Fruit fly (Drosophila melanogaster) whole organism, prepupa: Measurements from ENCODE around the gene Ucp4C.

Experiments used
- CG11294 ChIP-seq: fragments of 200-800 bp; sonication (Bioruptor generic); IDR thresholded peaks from 2 replicates; pipeline ENCODE4 v1.3.6; 2022; ENCODE audit warnings: missing biosample characterization, missing genetic modification characterization
- CG11902 ChIP-seq: fragments of 200-800 bp; sonication (Bioruptor generic); optimal IDR thresholded peaks from 3 replicates; lab custom pipeline; 2016; ENCODE audit warnings: missing biosample characterization, missing genetic modification characterization
- CG15336 ChIP-seq: fragments of 200-800 bp; sonication (Bioruptor generic); IDR thresholded peaks from 2 replicates; pipeline ENCODE4 v1.3.6; 2022; ENCODE audit warnings: missing biosample characterization, missing genetic modification characterization
- CG3032 ChIP-seq: fragments of 200-800 bp; optimal IDR thresholded peaks from 2 replicates; lab custom pipeline; 2019; ENCODE audit warnings: missing biosample characterization, mild to moderate bottlenecking, missing genetic modification characterization, moderate library complexity
- CG31627 ChIP-seq: fragments of 200-800 bp; sonication (Bioruptor generic); optimal IDR thresholded peaks from 3 replicates; lab custom pipeline; 2016; ENCODE audit warnings: missing biosample characterization, missing genetic modification characterization
- CG6276 ChIP-seq: fragments of 200-800 bp; sonication (Bioruptor generic); optimal IDR thresholded peaks from 2 replicates; lab custom pipeline; 2017; ENCODE audit warnings: missing biosample characterization, mild to moderate bottlenecking, missing genetic modification characterization
- CG7368 ChIP-seq: fragments of 200-800 bp; sonication (Bioruptor generic); optimal IDR thresholded peaks from 3 replicates; lab custom pipeline; 2016; ENCODE audit warnings: missing biosample characterization, missing genetic modification characterization
- CG8119 ChIP-seq: fragments of 200-800 bp; sonication (Bioruptor generic); IDR thresholded peaks from 3 replicates; pipeline ENCODE4 v1.3.6; 2022; ENCODE audit warnings: missing biosample characterization, missing genetic modification characterization
- CG8319 ChIP-seq: fragments of 200-800 bp; sonication (Bioruptor generic); optimal IDR thresholded peaks from 3 replicates; lab custom pipeline; 2016; ENCODE audit warnings: missing biosample characterization, missing genetic modification characterization
- Eip75B ChIP-seq: fragments of 200-800 bp; sonication (Bioruptor generic); optimal IDR thresholded peaks from 3 replicates; lab custom pipeline; 2016; ENCODE audit warnings: missing biosample characterization, missing genetic modification characterization
- Eip78C ChIP-seq: fragments of 200-800 bp; sonication (Bioruptor generic); peaks from one replicate; lab custom pipeline; 2016; ENCODE audit warnings: missing biosample characterization, missing genetic modification characterization
- Ets96B ChIP-seq: fragments of 200-800 bp; optimal IDR thresholded peaks from 2 replicates; lab custom pipeline; 2019; ENCODE audit warnings: missing biosample characterization, mild to moderate bottlenecking, missing genetic modification characterization, moderate library complexity
- Gug ChIP-seq: fragments of 200-800 bp; sonication (Bioruptor generic); IDR thresholded peaks from 2 replicates; pipeline ENCODE4 v1.3.6; 2022; ENCODE audit warnings: missing biosample characterization, missing genetic modification characterization
- Hr38 ChIP-seq: sonication (Bioruptor generic); optimal IDR thresholded peaks from 2 replicates; lab custom pipeline; 2016; ENCODE audit warnings: missing biosample characterization, missing genetic modification characterization
- Met ChIP-seq: fragments of 200-800 bp; sonication (Bioruptor generic); optimal IDR thresholded peaks from 3 replicates; lab custom pipeline; 2016; ENCODE audit warnings: missing biosample characterization, missing genetic modification characterization
- Sox102F ChIP-seq: fragments of 200-800 bp; sonication (Bioruptor generic); optimal IDR thresholded peaks from 2 replicates; lab custom pipeline; 2016; ENCODE audit warnings: missing biosample characterization, mild to moderate bottlenecking, missing genetic modification characterization
- Sox15 ChIP-seq: fragments of 200-800 bp; sonication (Bioruptor generic); optimal IDR thresholded peaks from 3 replicates; lab custom pipeline; 2016; ENCODE audit warnings: missing biosample characterization, missing genetic modification characterization
- achi ChIP-seq: fragments of 200-800 bp; sonication (Bioruptor generic); optimal IDR thresholded peaks from 3 replicates; lab custom pipeline; 2016; ENCODE audit warnings: missing biosample characterization, missing genetic modification characterization
- cyc ChIP-seq: fragments of 200-800 bp; sonication (Bioruptor generic); optimal IDR thresholded peaks from 3 replicates; lab custom pipeline; 2016; ENCODE audit warnings: missing biosample characterization, missing genetic modification characterization
- dsx ChIP-seq: fragments of 200-800 bp; optimal IDR thresholded peaks from 3 replicates; lab custom pipeline; 2019; ENCODE audit warnings: missing biosample characterization, mild to moderate bottlenecking, missing genetic modification characterization, moderate library complexity; ENCODE audit not compliant: poor library complexity, severe bottlenecking
- eg ChIP-seq: fragments of 200-800 bp; sonication (Bioruptor generic); IDR thresholded peaks from 3 replicates; pipeline ENCODE4 v1.3.6; 2022; ENCODE audit warnings: missing biosample characterization, missing genetic modification characterization
- esn ChIP-seq: fragments of 200-800 bp; sonication (Bioruptor generic); optimal IDR thresholded peaks from 2 replicates; lab custom pipeline; 2016; ENCODE audit warnings: missing biosample characterization, mild to moderate bottlenecking, missing genetic modification characterization, moderate library complexity
- net ChIP-seq: fragments of 200-800 bp; sonication (Bioruptor generic); optimal IDR thresholded peaks from 3 replicates; lab custom pipeline; 2016; ENCODE audit warnings: missing biosample characterization, missing genetic modification characterization
- pdm3 ChIP-seq: fragments of 200-800 bp; sonication (Bioruptor generic); optimal IDR thresholded peaks from 3 replicates; lab custom pipeline; 2016; ENCODE audit warnings: missing biosample characterization, missing genetic modification characterization
- ss ChIP-seq, 2 experiments: fragments of 200-800 bp; sonication (Bioruptor generic); optimal IDR thresholded peaks; 2 replicates in 1 of 2; 3 replicates in 1 of 2; lab custom pipeline; 2017 to 2018; ENCODE audit warnings: mild to moderate bottlenecking in 2 of 2, missing biosample characterization in 2 of 2, missing genetic modification characterization in 2 of 2, moderate library complexity in 1 of 2
- svp ChIP-seq: fragments of 200-800 bp; sonication (Bioruptor generic); peaks from one replicate; lab custom pipeline; 2016; ENCODE audit warnings: missing biosample characterization, missing genetic modification characterization
- vri ChIP-seq: fragments of 200-800 bp; sonication (Bioruptor generic); optimal IDR thresholded peaks from 3 replicates; lab custom pipeline; 2016; ENCODE audit warnings: missing biosample characterization, mild to moderate bottlenecking, missing genetic modification characterization

Ucp4C gene

DNA sequence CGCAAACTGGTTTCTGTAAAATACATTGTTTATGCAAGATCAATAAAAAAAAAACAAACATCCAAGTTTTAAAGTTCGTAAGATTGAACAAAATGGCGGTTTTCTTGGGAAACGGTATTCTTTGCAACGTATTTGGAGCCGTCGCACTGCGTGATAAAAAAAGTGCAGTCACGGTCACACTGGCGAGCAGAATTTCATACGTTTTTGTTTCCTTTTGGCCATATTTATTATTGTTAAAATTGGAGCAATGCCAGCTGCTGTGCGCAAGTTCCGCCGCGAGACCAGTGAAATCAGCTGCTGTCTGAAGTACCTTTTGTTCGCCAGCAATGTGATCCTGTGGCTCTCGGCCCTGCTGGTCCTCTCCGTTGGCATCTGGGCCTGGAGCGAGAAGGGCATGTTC lies 31.7 kb downstream of the Ucp4C start, which contains the start of gene Tsp26A:
Tsp26A (plus strand) TSS at position 164 of the 400 bp plus-strand sequence.
- TF ChIP-seq esn (GFP tag; lab: Kevin White, UChicago) (peak; percentile 9), achi (no peak), pdm3 (GFP tag; lab: Kevin White, UChicago) (no peak), Eip78C (GFP tag; lab: Kevin White, UChicago) (peak; percentile 41), CG8119 (no peak), vri (GFP tag; lab: Kevin White, UChicago) (no peak)

DNA sequence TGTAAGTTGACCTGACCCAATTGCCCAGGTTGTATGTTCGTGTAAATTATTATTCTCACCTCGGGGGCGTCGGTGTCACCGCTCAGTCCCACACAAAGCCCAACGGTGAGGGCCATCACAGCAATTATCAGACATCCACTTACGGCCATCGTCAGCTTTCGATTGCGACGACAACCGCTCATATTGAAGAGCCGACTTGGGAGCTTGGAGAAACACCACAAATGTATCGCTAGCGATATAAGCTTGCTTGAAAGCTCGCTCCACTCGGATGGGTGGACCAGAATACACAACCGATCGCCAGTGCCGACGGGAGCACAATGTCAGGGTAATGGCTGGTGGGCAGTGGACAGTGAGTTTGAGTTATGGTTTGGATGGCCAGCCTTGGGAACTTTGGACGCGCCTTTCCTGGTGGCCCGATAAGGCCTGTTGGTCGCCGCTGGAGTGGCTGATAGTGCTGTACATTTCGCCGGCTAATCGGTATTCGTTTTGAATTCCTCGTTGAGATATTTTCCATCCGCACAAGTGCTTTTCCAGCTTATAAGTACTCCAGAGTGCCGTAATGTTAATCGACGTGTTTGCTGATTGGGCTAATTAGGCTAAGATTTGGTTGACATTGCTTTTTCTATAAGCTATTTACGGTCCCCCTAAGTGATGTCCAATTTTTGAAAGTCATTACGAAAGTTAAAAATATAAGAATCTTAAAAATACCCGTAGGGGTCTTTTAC lies 38.3 kb downstream of the Ucp4C start, which contains the start of gene Gal:
Gal (minus strand) TSS at position 320 of the 725 bp plus-strand sequence.
- peak; percentile 73 for TF ChIP-seq svp
- TF ChIP-seq cyc (GFP tag; lab: Kevin White, UChicago), result no peak
- 0 out of 2 replicates have a peak, but pooled peaks have one; percentile 29 for TF ChIP-seq CG15336

DNA sequence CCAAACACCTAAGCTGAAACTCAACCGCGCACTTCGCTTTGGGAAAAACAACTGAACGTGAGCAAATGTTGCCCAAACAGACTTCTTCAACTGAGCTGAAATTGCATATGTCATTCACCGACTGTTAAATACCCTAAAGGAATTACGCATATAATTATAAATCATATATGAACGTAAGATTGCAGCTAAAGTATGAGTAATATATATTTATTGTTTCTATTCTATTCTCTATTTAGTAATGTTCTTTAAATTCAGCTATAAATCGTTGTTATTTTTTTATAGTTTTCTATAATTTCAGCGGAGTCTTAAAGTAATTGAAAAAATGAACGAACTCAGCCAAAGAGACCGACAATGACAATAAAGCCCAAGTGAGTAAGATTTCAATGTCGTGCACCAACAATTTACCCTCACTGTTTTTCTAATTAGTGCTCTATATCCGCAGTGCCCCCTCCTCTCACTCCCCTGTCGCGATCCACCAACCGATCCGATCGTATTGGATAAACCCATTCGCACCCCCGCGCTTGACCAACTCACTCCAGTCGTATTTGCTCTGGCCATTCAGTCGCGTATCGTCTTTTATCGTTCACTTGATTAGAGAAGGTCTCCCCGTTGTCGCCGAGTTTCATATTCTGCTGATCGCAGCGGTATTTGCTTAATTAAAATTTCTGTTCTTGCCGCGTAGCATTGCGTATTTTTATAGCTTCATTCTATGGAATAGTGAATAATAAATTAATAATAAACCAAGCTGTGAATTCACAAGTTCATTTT lies 44.1 kb downstream of the Ucp4C start, which contains the start of gene CG9098:
CG9098 (minus strand) TSS at position 36 of the 768 bp plus-strand sequence.
- no peak for TF ChIP-seq Gug (GFP tag; lab: Robert Waterston, UW)
- TF ChIP-seq CG11902 (GFP tag; lab: Kevin White, UChicago), result no peak
- TF ChIP-seq Met (GFP tag; lab: Kevin White, UChicago), result no peak
- TF ChIP-seq Eip75B (GFP tag; lab: Kevin White, UChicago), result no peak
- TF ChIP-seq Ets96B (tag; lab: Kevin White, UChicago), result no peak
- TF ChIP-seq cyc (GFP tag; lab: Kevin White, UChicago), result no peak
- no peak for TF ChIP-seq Sox102F (GFP tag; lab: Kevin White, UChicago)
- no peak for TF ChIP-seq CG6276 (GFP tag; lab: Kevin White, UChicago)
- no peak for TF ChIP-seq Sox15
- TF ChIP-seq dsx (GFP tag; lab: Kevin White, UChicago), result no peak
- TF ChIP-seq CG7368 (GFP tag; lab: Kevin White, UChicago), result no peak
- TF ChIP-seq CG31627 (GFP tag; lab: Kevin White, UChicago), result no peak
- no peak for TF ChIP-seq CG11294 (GFP tag; lab: Robert Waterston, UW)
- no peak for TF ChIP-seq CG3032 (tag; lab: Kevin White, UChicago)
- TF ChIP-seq ss (GFP tag; optimal IDR thresholded peaks at IDR 0.05; lab: Kevin White, UChicago), result no peak
- no peak for TF ChIP-seq Hr38

DNA sequence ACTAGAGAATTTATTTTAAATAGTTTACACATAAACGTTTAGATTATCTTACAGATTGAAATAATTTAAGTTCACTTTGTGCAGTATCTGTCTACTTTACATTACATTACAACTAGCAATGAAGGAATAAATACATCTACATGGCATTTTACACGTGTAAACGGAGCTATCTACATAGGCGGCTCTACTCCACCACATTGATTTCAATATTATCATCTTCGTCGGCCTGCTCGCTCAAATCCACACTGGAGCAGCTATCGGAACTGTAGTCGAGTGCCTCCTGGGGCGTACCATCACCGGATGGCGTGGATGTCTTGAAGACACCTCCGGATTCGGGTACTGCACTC lies 44.7 kb downstream of the Ucp4C start:
- no peak for TF ChIP-seq pdm3 (GFP tag; lab: Kevin White, UChicago)
- TF ChIP-seq dsx (GFP tag; lab: Kevin White, UChicago), result no peak
- TF ChIP-seq CG3032 (tag; lab: Kevin White, UChicago), result no peak
- no peak for TF ChIP-seq Hr38
- TF ChIP-seq svp, result no peak
- no peak for TF ChIP-seq achi
- TF ChIP-seq CG8119, result no peak
- TF ChIP-seq net (GFP tag; lab: Kevin White, UChicago), result no peak
- no peak for TF ChIP-seq eg (GFP tag; lab: Robert Waterston, UW)
- TF ChIP-seq CG8319, result no peak
